Worm (Caenorhabditis elegans) whole organism, L3 larva: ENCODE data around the gene T13C2.7.

Experiments
- ama-1 ChIP-seq: fragments of 150-350 bp; optimal IDR thresholded peaks from 2 replicates; lab custom pipeline; 2018
- ceh-9 ChIP-seq: sonication (generic microtip); optimal IDR thresholded peaks from 2 replicates; lab custom pipeline; 2018; ENCODE audit warnings: missing biosample characterization, missing genetic modification characterization
- elt-2 ChIP-seq: sonication (generic microtip); optimal IDR thresholded peaks from 2 replicates; lab custom pipeline; 2016; ENCODE audit warnings: missing genetic modification reagents, mild to moderate bottlenecking, missing genetic modification characterization, missing compliant biosample characterization
- lin-15B ChIP-seq: fragments of 150-350 bp; optimal IDR thresholded peaks from 2 replicates; lab custom pipeline; 2014; ENCODE audit warnings: missing biosample characterization, missing genetic modification characterization
- nhr-43 ChIP-seq: sonication (generic microtip); optimal IDR thresholded peaks from 2 replicates; lab custom pipeline; 2016; ENCODE audit warnings: mild to moderate bottlenecking, missing genetic modification characterization, missing compliant biosample characterization; ENCODE audit not compliant: poor library complexity, severe bottlenecking
- unc-39 ChIP-seq: sonication (generic microtip); optimal IDR thresholded peaks from 4 replicates; lab custom pipeline; 2017; ENCODE audit warnings: missing biosample characterization, missing genetic modification characterization

DNA sequence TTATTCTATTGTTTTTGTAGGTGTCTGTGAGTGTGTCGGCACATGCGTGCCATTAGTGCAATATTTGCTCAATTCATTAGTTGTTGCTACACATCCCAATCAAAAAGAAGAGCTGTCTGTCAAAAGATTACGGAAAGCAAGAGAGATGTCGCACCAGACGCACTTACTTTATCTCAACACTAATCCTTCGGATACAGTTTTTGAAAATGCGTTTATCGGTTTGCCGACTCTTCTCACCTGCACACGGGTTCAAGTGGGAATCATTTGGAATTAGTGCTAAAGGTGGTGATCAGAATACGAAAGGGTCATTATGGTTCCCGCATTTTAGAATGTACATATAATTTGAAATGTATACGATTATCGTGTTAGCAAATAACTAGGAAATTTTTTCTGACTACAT is 22.1 kb downstream of the T13C2.7 start:
- TF ChIP-seq elt-2 (no peak), unc-39 (tag; lab: Kevin White, UChicago) (no peak), nhr-43 (tag; lab: Kevin White, UChicago) (no peak), lin-15B (tag; lab: Kevin White, UChicago) (no peak), ama-1 (lab: Kevin White, UChicago) (no peak), ceh-9 (tag; lab: Kevin White, UChicago) (no peak)
